Worm (Caenorhabditis elegans): ENCODE data around the gene T10B10.9.

- TF ChIP-seq nhr-23 (tag; optimal IDR thresholded peaks at IDR 0.05) (no peak), ceh-82 (tag; optimal IDR thresholded peaks at IDR 0.05) (no peak), unc-39 (tag; optimal IDR thresholded peaks at IDR 0.05) (no peak), elt-2 (tag; optimal IDR thresholded peaks at IDR 0.05) (no peak), pqm-1 (tag; optimal IDR thresholded peaks at IDR 0.05) (no peak), ama-1 (optimal IDR thresholded peaks at IDR 0.05) (no peak), nhr-76 (tag; optimal IDR thresholded peaks at IDR 0.05) (no peak), zag-1 (tag; optimal IDR thresholded peaks at IDR 0.05) (no peak), jun-1 (tag; optimal IDR thresholded peaks at IDR 0.05) (no peak)
These were observed 37.5 kb upstream of the T10B10.9 start for ce11 chrX:15126736-15127135.

All from whole organism, L3 larva.